Worm (Caenorhabditis elegans) whole organism, L3 larva: ENCODE measurements around the gene T06E8.8.

Experiments
- R02D3.7 ChIP-seq: fragments of 150-350 bp; optimal IDR thresholded peaks from 2 replicates; lab custom pipeline; 2014; ENCODE audit warnings: missing biosample characterization, missing genetic modification characterization
- ZK546.5 ChIP-seq: sonication (generic microtip); optimal IDR thresholded peaks from 2 replicates; lab custom pipeline; 2017; ENCODE audit warnings: missing biosample characterization, missing genetic modification characterization
- ceh-16 ChIP-seq: sonication (generic microtip); optimal IDR thresholded peaks from 2 replicates; lab custom pipeline; 2017; ENCODE audit warnings: missing biosample characterization, missing genetic modification characterization
- ceh-28 ChIP-seq: fragments of 150-350 bp; optimal IDR thresholded peaks from 2 replicates; lab custom pipeline; 2014; ENCODE audit warnings: missing biosample characterization, missing genetic modification reagents, missing genetic modification characterization
- ceh-82 ChIP-seq: fragments of 150-350 bp; optimal IDR thresholded peaks from 2 replicates; lab custom pipeline; 2014; ENCODE audit warnings: missing biosample characterization, missing genetic modification characterization
- daf-12 ChIP-seq: fragments of 150-350 bp; optimal IDR thresholded peaks from 2 replicates; lab custom pipeline; 2014; ENCODE audit warnings: missing biosample characterization, missing genetic modification reagents, missing genetic modification characterization
- egl-27 ChIP-seq: sonication (generic microtip); optimal IDR thresholded peaks from 4 replicates; lab custom pipeline; 2017; ENCODE audit warnings: missing biosample characterization, missing genetic modification reagents, missing genetic modification characterization
- elt-1 ChIP-seq: fragments of 150-350 bp; optimal IDR thresholded peaks from 2 replicates; lab custom pipeline; 2014; ENCODE audit warnings: missing biosample characterization, missing genetic modification characterization
- elt-2 ChIP-seq: sonication (generic microtip); optimal IDR thresholded peaks from 2 replicates; lab custom pipeline; 2016; ENCODE audit warnings: missing genetic modification reagents, mild to moderate bottlenecking, missing genetic modification characterization, missing compliant biosample characterization
- elt-3 ChIP-seq, 3 experiments: fragments of 150-350 bp in 1 of 3; sonication (generic microtip) in 2 of 3; optimal IDR thresholded peaks; 2 replicates in 2 of 3; 4 replicates in 1 of 3; lab custom pipeline; 2014 to 2017; ENCODE audit warnings: missing biosample characterization in 3 of 3, missing genetic modification characterization in 3 of 3
- eor-1 ChIP-seq, 2 experiments: fragments of 150-350 bp; optimal IDR thresholded peaks; 2 replicates each; lab custom pipeline; 2014 to 2018; ENCODE audit warnings: missing biosample characterization in 2 of 2, missing genetic modification characterization in 2 of 2
- fkh-10 ChIP-seq: sonication (generic microtip); optimal IDR thresholded peaks from 2 replicates; lab custom pipeline; 2017; ENCODE audit warnings: missing biosample characterization, missing genetic modification reagents, missing genetic modification characterization
- fkh-2 ChIP-seq: fragments of 150-350 bp; optimal IDR thresholded peaks from 2 replicates; lab custom pipeline; 2014; ENCODE audit warnings: missing biosample characterization, missing genetic modification reagents, missing genetic modification characterization
- jun-1 ChIP-seq: fragments of 150-350 bp; optimal IDR thresholded peaks from 2 replicates; lab custom pipeline; 2014; ENCODE audit warnings: missing biosample characterization, missing genetic modification reagents, missing genetic modification characterization
- mdl-1 ChIP-seq: fragments of 150-350 bp; optimal IDR thresholded peaks from 2 replicates; lab custom pipeline; 2014; ENCODE audit warnings: missing biosample characterization, missing genetic modification characterization
- mml-1 ChIP-seq: fragments of 150-350 bp; sonication (generic microtip); optimal IDR thresholded peaks from 3 replicates; lab custom pipeline; 2014; ENCODE audit warnings: missing biosample characterization, missing genetic modification characterization
- nfya-1 ChIP-seq: sonication (generic microtip); optimal IDR thresholded peaks from 2 replicates; lab custom pipeline; 2017; ENCODE audit warnings: missing genetic modification characterization, mild to moderate bottlenecking, missing compliant biosample characterization, antibody characterized with exemption, moderate library complexity; ENCODE audit not compliant: insufficient read depth
- nhr-11 ChIP-seq: fragments of 150-350 bp; optimal IDR thresholded peaks from 2 replicates; lab custom pipeline; 2014; ENCODE audit warnings: missing biosample characterization, missing genetic modification characterization
- nhr-12 ChIP-seq: fragments of 150-350 bp; optimal IDR thresholded peaks from 2 replicates; lab custom pipeline; 2014; ENCODE audit warnings: missing biosample characterization, missing genetic modification characterization
- nhr-23 ChIP-seq: fragments of 150-350 bp; optimal IDR thresholded peaks from 2 replicates; lab custom pipeline; 2014; ENCODE audit warnings: missing biosample characterization, missing genetic modification reagents, missing genetic modification characterization
- nhr-237 ChIP-seq: fragments of 150-350 bp; optimal IDR thresholded peaks from 2 replicates; lab custom pipeline; 2014; ENCODE audit warnings: missing biosample characterization, missing genetic modification characterization
- nhr-25 ChIP-seq: sonication (generic microtip); optimal IDR thresholded peaks from 2 replicates; lab custom pipeline; 2017; ENCODE audit warnings: missing biosample characterization, missing genetic modification characterization
- nhr-43 ChIP-seq: sonication (generic microtip); optimal IDR thresholded peaks from 2 replicates; lab custom pipeline; 2016; ENCODE audit warnings: mild to moderate bottlenecking, missing genetic modification characterization, missing compliant biosample characterization; ENCODE audit not compliant: poor library complexity, severe bottlenecking
- nhr-76 ChIP-seq: fragments of 150-350 bp; sonication (generic microtip); optimal IDR thresholded peaks from 5 replicates; lab custom pipeline; 2014; ENCODE audit warnings: missing biosample characterization, missing genetic modification characterization
- nhr-77 ChIP-seq: fragments of 150-350 bp; optimal IDR thresholded peaks from 2 replicates; lab custom pipeline; 2014; ENCODE audit warnings: missing biosample characterization, missing genetic modification characterization
- pha-4 ChIP-seq: fragments of 150-350 bp; optimal IDR thresholded peaks from 2 replicates; lab custom pipeline; 2014; ENCODE audit warnings: missing biosample characterization, missing genetic modification reagents, missing genetic modification characterization
- pqm-1 ChIP-seq: fragments of 150-350 bp; optimal IDR thresholded peaks from 2 replicates; lab custom pipeline; 2017; ENCODE audit warnings: missing biosample characterization, missing genetic modification characterization, inconsistent platforms
- sea-2 ChIP-seq: fragments of 150-350 bp; sonication (generic microtip); optimal IDR thresholded peaks from 4 replicates; lab custom pipeline; 2014; ENCODE audit warnings: missing biosample characterization, missing genetic modification reagents, missing genetic modification characterization
- skn-1 ChIP-seq: fragments of 150-350 bp; optimal IDR thresholded peaks from 2 replicates; lab custom pipeline; 2014; ENCODE audit warnings: missing biosample characterization, missing genetic modification characterization
- tbx-2 ChIP-seq: sonication (generic microtip); optimal IDR thresholded peaks from 2 replicates; lab custom pipeline; 2016; ENCODE audit warnings: mild to moderate bottlenecking, missing genetic modification characterization, missing compliant biosample characterization
- unc-62 ChIP-seq: fragments of 150-350 bp; sonication (generic microtip); optimal IDR thresholded peaks from 4 replicates; lab custom pipeline; 2014; ENCODE audit warnings: missing biosample characterization, missing genetic modification reagents, missing genetic modification characterization
- ztf-11 ChIP-seq: fragments of 150-350 bp; optimal IDR thresholded peaks from 2 replicates; lab custom pipeline; 2014; ENCODE audit warnings: missing biosample characterization, missing genetic modification characterization
- ztf-4 ChIP-seq: fragments of 150-350 bp; optimal IDR thresholded peaks from 2 replicates; lab custom pipeline; 2014; ENCODE audit warnings: missing biosample characterization, missing genetic modification characterization

T06E8.8 gene

ce11 chrV:10080905-10081304 is 37.4 kb downstream of the T06E8.8 start:
- TF ChIP-seq daf-12 (tag; lab: Kevin White, UChicago) (no peak), ceh-82 (tag; lab: Kevin White, UChicago) (no peak), eor-1 (tag; optimal IDR thresholded peaks at IDR 0.05; lab: Kevin White, UChicago) (no peak), fkh-10 (GFP tag; lab: Kevin White, UChicago) (no peak), jun-1 (tag; lab: Kevin White, UChicago) (no peak)

DNA sequence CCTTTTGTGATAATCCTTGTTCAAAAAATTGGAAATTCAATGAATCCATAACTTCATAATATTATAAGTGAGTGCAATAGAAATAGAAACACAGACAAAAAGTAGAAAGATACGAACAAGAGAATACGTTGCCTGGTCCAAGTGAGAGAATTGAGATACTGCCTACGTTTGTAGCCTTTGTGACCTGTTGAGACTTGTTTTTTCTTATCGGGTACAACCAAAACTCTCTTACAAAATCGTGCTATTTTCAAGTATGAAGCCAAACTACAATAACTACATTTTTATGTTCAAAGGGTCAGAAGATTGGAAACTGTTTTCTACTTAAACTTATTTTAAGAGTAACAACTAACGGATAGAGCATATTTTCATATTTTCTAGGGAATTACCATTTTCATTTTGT is 38.1 kb downstream of the T06E8.8 start, which contains the start of gene nhr-205:
Gene nhr-205, minus strand, starts transcription at position 141 of the 400 bp plus-strand sequence.
- TF ChIP-seq nhr-76 (tag; lab: Kevin White, UChicago) (peak; percentile 77), ztf-11 (tag; lab: Kevin White, UChicago) (no peak)

DNA sequence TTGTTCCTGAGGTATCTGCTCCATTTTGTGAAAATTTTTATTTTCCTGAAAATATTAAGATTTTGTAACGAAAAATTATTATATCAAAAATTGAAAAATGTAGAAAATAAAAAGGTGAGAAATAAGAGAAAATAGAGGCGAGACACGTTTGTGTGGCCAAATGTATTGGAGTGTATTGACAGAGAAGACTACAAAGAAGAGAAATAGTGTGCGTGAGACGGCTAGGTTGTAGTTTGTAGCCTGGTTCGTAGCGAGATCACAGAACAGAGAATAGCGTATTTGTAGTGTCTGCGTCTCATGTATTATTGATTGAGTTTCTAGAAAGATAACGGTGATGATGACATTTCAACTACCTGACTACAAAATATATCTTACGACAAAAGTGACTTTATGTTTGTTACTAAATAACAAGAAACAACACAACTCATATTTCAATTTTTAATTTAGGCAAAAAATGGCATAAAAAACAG is 40.5 kb downstream of the T06E8.8 start, which contains the start of gene nhr-12:
Gene nhr-12, minus strand, starts transcription at position 51 of the 470 bp plus-strand sequence.
- TF ChIP-seq sea-2 (GFP tag; lab: Kevin White, UChicago): no peak
- no peak for TF ChIP-seq R02D3.7
- no peak for TF ChIP-seq pqm-1 (tag; lab: Kevin White, UChicago)
- peak; percentile 0 for TF ChIP-seq nfya-1
- TF ChIP-seq nhr-11 (tag; lab: Kevin White, UChicago): peak; percentile 8
- no peak for TF ChIP-seq nhr-25 (tag; lab: Kevin White, UChicago)
- TF ChIP-seq nhr-77 (tag; lab: Kevin White, UChicago): no peak
- no peak for TF ChIP-seq tbx-2 (tag; lab: Kevin White, UChicago)
- no peak for TF ChIP-seq elt-1
- TF ChIP-seq egl-27 (tag; lab: Kevin White, UChicago): no peak
- TF ChIP-seq nhr-12 (tag; lab: Kevin White, UChicago): no peak
- no peak for TF ChIP-seq unc-62
- TF ChIP-seq elt-2 (tag; lab: Kevin White, UChicago): peak; percentile 45
- TF ChIP-seq ceh-16: no peak
- TF ChIP-seq mdl-1 (tag; lab: Kevin White, UChicago): no peak
- peak; percentile 28 for TF ChIP-seq ceh-28 (tag; lab: Kevin White, UChicago)
- no peak for TF ChIP-seq nhr-237
- TF ChIP-seq pha-4 (tag; lab: Kevin White, UChicago): no peak
- TF ChIP-seq eor-1 (tag; optimal IDR thresholded peaks at IDR 0.05; lab: Kevin White, UChicago): no peak
- TF ChIP-seq mml-1 (tag; lab: Kevin White, UChicago): no peak
- TF ChIP-seq nhr-76 (tag; lab: Kevin White, UChicago): no peak
- TF ChIP-seq ZK546.5: no peak
- peak; percentile 2 for TF ChIP-seq skn-1
- TF ChIP-seq, all 47 proteins: peak for 5

DNA sequence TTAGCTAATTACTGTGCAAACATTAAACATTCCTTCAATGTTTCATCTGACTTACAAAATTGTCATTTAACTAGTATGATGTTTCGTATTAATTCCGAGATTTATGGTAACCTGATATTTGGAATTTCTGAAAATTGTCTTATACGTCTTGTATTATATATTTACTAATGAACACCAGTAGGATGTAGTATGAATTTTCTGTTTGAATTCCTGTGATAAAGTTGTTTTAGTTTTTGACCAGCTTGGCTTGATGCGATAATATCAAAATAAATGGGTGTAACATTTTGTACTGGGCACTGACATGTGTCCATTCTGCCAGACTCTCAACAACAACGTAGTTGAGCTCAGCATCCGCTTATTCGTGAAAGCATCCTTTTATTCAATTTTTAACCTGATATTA is 41.3 kb downstream of the T06E8.8 start, which contains the start of gene R04B5.6:
Gene R04B5.6, plus strand, starts transcription at position 301 of the 400 bp plus-strand sequence.
- TF ChIP-seq fkh-2 (no peak), ztf-4 (peak; percentile 18), pqm-1 (tag; lab: Kevin White, UChicago) (no peak), egl-27 (tag; lab: Kevin White, UChicago) (no peak), nhr-76 (tag; lab: Kevin White, UChicago) (peak; percentile 63)

DNA sequence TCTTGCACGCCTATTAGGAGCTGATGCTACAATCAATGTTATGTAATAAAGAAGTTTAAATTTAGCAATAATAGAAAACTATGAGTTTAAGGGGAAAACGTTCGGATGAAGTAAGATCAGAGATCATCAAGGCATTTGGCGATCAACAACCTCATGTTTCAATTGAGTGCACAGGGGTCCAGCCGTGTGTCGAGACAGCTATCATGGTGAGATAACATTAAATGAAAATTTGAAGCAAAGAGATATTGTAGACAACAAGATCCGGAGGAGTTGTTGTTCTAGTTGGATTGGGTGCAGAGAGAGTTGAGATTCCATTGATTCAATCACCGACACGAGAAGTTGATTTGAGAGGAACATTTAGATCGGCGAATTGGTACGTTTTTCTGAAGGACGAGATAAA is 42.6 kb downstream of the T06E8.8 start:
- TF ChIP-seq ceh-28 (tag; lab: Kevin White, UChicago): no peak
- TF ChIP-seq nhr-76 (tag; lab: Kevin White, UChicago): peak; percentile 35

- peak; percentile 59 for TF ChIP-seq nhr-43 (tag; lab: Kevin White, UChicago)
- TF ChIP-seq jun-1 (tag; lab: Kevin White, UChicago): peak; percentile 39
- no peak for TF ChIP-seq elt-1
- TF ChIP-seq nhr-237: no peak
- no peak for TF ChIP-seq egl-27 (tag; lab: Kevin White, UChicago)
- peak; percentile 91 for TF ChIP-seq elt-2 (tag; lab: Kevin White, UChicago)
- peak; percentile 61 for TF ChIP-seq ztf-4
- TF ChIP-seq elt-3 (tag; optimal IDR thresholded peaks at IDR 0.05; lab: Kevin White, UChicago): peak in 1 of 3 experiments; percentile 71
- TF ChIP-seq pqm-1 (tag; lab: Kevin White, UChicago): peak; percentile 81
- TF ChIP-seq nhr-76 (tag; lab: Kevin White, UChicago): peak; percentile 62
- peak; percentile 60 for TF ChIP-seq nhr-23
- peak; percentile 2 for TF ChIP-seq ceh-28 (tag; lab: Kevin White, UChicago)
- peak; percentile 18 for TF ChIP-seq mdl-1 (tag; lab: Kevin White, UChicago)
Measured at ce11 chrV:10087103-10087502, 43.6 kb downstream of the T06E8.8 start, which contains the start of gene R04B5.5. R04B5.5 (plus strand) TSS chrV:10087480.
